Worm (Caenorhabditis elegans) whole organism, L1 larva: Measurements from ENCODE around the gene M03D4.4.

Experiments used
- C16A3.4 ChIP-seq: fragments of 150-350 bp; optimal IDR thresholded peaks from 2 replicates; lab custom pipeline; 2014; ENCODE audit warnings: missing biosample characterization, missing genetic modification characterization
- Y116A8C.19 ChIP-seq: sonication (generic microtip); optimal IDR thresholded peaks from 2 replicates; lab custom pipeline; 2016; ENCODE audit warnings: missing compliant biosample characterization, missing genetic modification characterization, borderline replicate concordance
- ama-1 ChIP-seq: fragments of 150-350 bp; optimal IDR thresholded peaks from 2 replicates; lab custom pipeline; 2014
- blmp-1 ChIP-seq: fragments of 150-350 bp; optimal IDR thresholded peaks from 2 replicates; lab custom pipeline; 2014; ENCODE audit warnings: missing biosample characterization, missing genetic modification characterization
- ceh-63 ChIP-seq: fragments of 200-800 bp; sonication (Bioruptor generic); optimal IDR thresholded peaks from 2 replicates; lab custom pipeline; 2018; ENCODE audit warnings: mild to moderate bottlenecking, missing genetic modification characterization, missing compliant biosample characterization
- ceh-8 ChIP-seq: fragments of 200-800 bp; sonication (Bioruptor generic); optimal IDR thresholded peaks from 2 replicates; lab custom pipeline; 2018; ENCODE audit warnings: mild to moderate bottlenecking, missing genetic modification characterization, moderate library complexity, missing compliant biosample characterization
- dpl-1 ChIP-seq, 3 experiments: fragments of 150-350 bp in 2 of 3; sonication (generic microtip) in 1 of 3; optimal IDR thresholded peaks; 2 replicates each; lab custom pipeline; 2014 to 2017; ENCODE audit warnings: missing biosample characterization in 3 of 3, missing genetic modification characterization in 3 of 3, missing genetic modification reagents in 3 of 3
- egl-27 ChIP-seq, 2 experiments: fragments of 150-350 bp in 1 of 2; sonication (generic microtip); optimal IDR thresholded peaks; 3 replicates each; lab custom pipeline; 2017 to 2018; ENCODE audit warnings: missing biosample characterization in 2 of 2, missing genetic modification characterization in 2 of 2, missing genetic modification reagents in 2 of 2
- elt-3 ChIP-seq, 6 experiments: fragments of 150-350 bp in 1 of 6; sonication (generic microtip); optimal IDR thresholded peaks; 2 replicates each; lab custom pipeline; 2017 to 2018; ENCODE audit warnings: missing biosample characterization in 6 of 6, missing genetic modification characterization in 6 of 6, inconsistent platforms in 1 of 6
- fkh-8 ChIP-seq: sonication (generic microtip); optimal IDR thresholded peaks from 2 replicates; lab custom pipeline; 2016; ENCODE audit warnings: mild to moderate bottlenecking, missing genetic modification characterization, missing compliant biosample characterization
- fos-1 ChIP-seq: fragments of 150-350 bp; optimal IDR thresholded peaks from 2 replicates; lab custom pipeline; 2014; ENCODE audit warnings: missing biosample characterization, missing genetic modification characterization
- hlh-17 ChIP-seq: fragments of 200-800 bp; sonication (Bioruptor generic); optimal IDR thresholded peaks from 2 replicates; lab custom pipeline; 2018; ENCODE audit warnings: missing genetic modification characterization, mild to moderate bottlenecking, missing compliant biosample characterization, moderate library complexity, borderline replicate concordance
- hlh-4 ChIP-seq: sonication (generic microtip); optimal IDR thresholded peaks from 2 replicates; lab custom pipeline; 2016; ENCODE audit warnings: mild to moderate bottlenecking, missing genetic modification characterization, missing compliant biosample characterization
- lin-35 ChIP-seq, 2 experiments: fragments of 150-350 bp; optimal IDR thresholded peaks; 2 replicates each; lab custom pipeline; 2014; ENCODE audit warnings: missing biosample characterization in 2 of 2, missing genetic modification characterization in 2 of 2, missing genetic modification reagents in 2 of 2
- lin-39 ChIP-seq: fragments of 150-350 bp; optimal IDR thresholded peaks from 2 replicates; lab custom pipeline; 2014; ENCODE audit warnings: missing biosample characterization, missing genetic modification reagents, missing genetic modification characterization
- lir-3 ChIP-seq: sonication (generic microtip); optimal IDR thresholded peaks from 2 replicates; lab custom pipeline; 2016; ENCODE audit warnings: mild to moderate bottlenecking, missing genetic modification characterization, moderate library complexity, missing compliant biosample characterization; ENCODE audit not compliant: poor library complexity
- lsy-2 ChIP-seq, 2 experiments: fragments of 150-350 bp; optimal IDR thresholded peaks; 2 replicates each; lab custom pipeline; 2014; ENCODE audit warnings: missing biosample characterization in 2 of 2, missing genetic modification characterization in 2 of 2
- nhr-11 ChIP-seq: fragments of 150-350 bp; optimal IDR thresholded peaks from 2 replicates; lab custom pipeline; 2014; ENCODE audit warnings: missing biosample characterization, missing genetic modification characterization
- nhr-12 ChIP-seq: sonication (generic microtip); optimal IDR thresholded peaks from 2 replicates; lab custom pipeline; 2017; ENCODE audit warnings: missing biosample characterization, missing genetic modification characterization
- nhr-20 ChIP-seq: sonication (generic microtip); optimal IDR thresholded peaks from 2 replicates; lab custom pipeline; 2016; ENCODE audit warnings: mild to moderate bottlenecking, missing genetic modification characterization, missing compliant biosample characterization
- nhr-237 ChIP-seq: fragments of 150-350 bp; optimal IDR thresholded peaks from 2 replicates; lab custom pipeline; 2014; ENCODE audit warnings: missing biosample characterization, missing genetic modification characterization
- nhr-28 ChIP-seq: fragments of 150-350 bp; optimal IDR thresholded peaks from 2 replicates; lab custom pipeline; 2014; ENCODE audit warnings: missing biosample characterization, missing genetic modification characterization
- nhr-47 ChIP-seq: sonication (generic microtip); optimal IDR thresholded peaks from 2 replicates; lab custom pipeline; 2016; ENCODE audit warnings: mild to moderate bottlenecking, missing genetic modification characterization, moderate library complexity, missing compliant biosample characterization
- nhr-76 ChIP-seq: sonication (generic microtip); optimal IDR thresholded peaks from 2 replicates; lab custom pipeline; 2017; ENCODE audit warnings: missing biosample characterization, missing genetic modification characterization
- nhr-77 ChIP-seq: fragments of 150-350 bp; optimal IDR thresholded peaks from 2 replicates; lab custom pipeline; 2014; ENCODE audit warnings: missing biosample characterization, missing genetic modification characterization
- nhr-85 ChIP-seq: sonication (generic microtip); peaks from one replicate; lab custom pipeline; 2016; ENCODE audit warnings: missing genetic modification characterization, inconsistent platforms, missing compliant biosample characterization
- pag-3 ChIP-seq: sonication (generic microtip); optimal IDR thresholded peaks from 2 replicates; lab custom pipeline; 2017; ENCODE audit warnings: missing genetic modification characterization, mild to moderate bottlenecking, missing compliant biosample characterization, antibody characterized with exemption, borderline replicate concordance; ENCODE audit not compliant: insufficient read depth
- pqm-1 ChIP-seq: sonication (generic microtip); optimal IDR thresholded peaks from 3 replicates; lab custom pipeline; 2017; ENCODE audit warnings: missing biosample characterization, missing genetic modification characterization
- rnt-1 ChIP-seq: sonication (generic microtip); optimal IDR thresholded peaks from 2 replicates; lab custom pipeline; 2016; ENCODE audit warnings: mild to moderate bottlenecking, missing genetic modification characterization, moderate library complexity, missing compliant biosample characterization
- skn-1 ChIP-seq: fragments of 150-350 bp; optimal IDR thresholded peaks from 2 replicates; lab custom pipeline; 2014; ENCODE audit warnings: missing biosample characterization, missing genetic modification characterization
- sox-4 ChIP-seq: sonication (generic microtip); optimal IDR thresholded peaks from 2 replicates; lab custom pipeline; 2016; ENCODE audit warnings: missing genetic modification characterization, missing compliant biosample characterization
- sptf-1 ChIP-seq: fragments of 150-350 bp; optimal IDR thresholded peaks from 2 replicates; lab custom pipeline; 2014; ENCODE audit warnings: missing biosample characterization, missing genetic modification characterization
- unc-62 ChIP-seq: fragments of 150-350 bp; optimal IDR thresholded peaks from 2 replicates; lab custom pipeline; 2014; ENCODE audit warnings: missing biosample characterization, missing genetic modification reagents, missing genetic modification characterization
- unc-86 ChIP-seq: sonication (generic microtip); optimal IDR thresholded peaks from 2 replicates; lab custom pipeline; 2016; ENCODE audit warnings: missing genetic modification characterization, missing compliant biosample characterization
- unc-98 ChIP-seq: fragments of 200-800 bp; sonication (Bioruptor generic); IDR thresholded peaks from 2 replicates; pipeline ENCODE4 v1.3.6; 2022; ENCODE audit warnings: missing genetic modification characterization, missing compliant biosample characterization
- vab-15 ChIP-seq: sonication (generic microtip); optimal IDR thresholded peaks from 2 replicates; lab custom pipeline; 2017; ENCODE audit warnings: missing genotype, mild to moderate bottlenecking, missing genetic modification characterization, missing compliant biosample characterization
- xbp-1 ChIP-seq: sonication (generic microtip); optimal IDR thresholded peaks from 2 replicates; lab custom pipeline; 2016; ENCODE audit warnings: missing genetic modification characterization, missing compliant biosample characterization
- zag-1 ChIP-seq: fragments of 150-350 bp; optimal IDR thresholded peaks from 2 replicates; lab custom pipeline; 2014; ENCODE audit warnings: missing biosample characterization, missing genetic modification characterization
- zip-4 ChIP-seq: fragments of 200-800 bp; sonication (Bioruptor generic); optimal IDR thresholded peaks from 2 replicates; lab custom pipeline; 2018; ENCODE audit warnings: mild to moderate bottlenecking, missing genetic modification characterization, moderate library complexity, missing compliant biosample characterization
- ztf-11 ChIP-seq, 2 experiments: sonication (generic microtip); optimal IDR thresholded peaks; 2 replicates each; lab custom pipeline; 2016 to 2017; ENCODE audit warnings: missing genetic modification characterization in 2 of 2, missing biosample characterization in 1 of 2, missing compliant biosample characterization in 1 of 2

Gene M03D4.4

DNA sequence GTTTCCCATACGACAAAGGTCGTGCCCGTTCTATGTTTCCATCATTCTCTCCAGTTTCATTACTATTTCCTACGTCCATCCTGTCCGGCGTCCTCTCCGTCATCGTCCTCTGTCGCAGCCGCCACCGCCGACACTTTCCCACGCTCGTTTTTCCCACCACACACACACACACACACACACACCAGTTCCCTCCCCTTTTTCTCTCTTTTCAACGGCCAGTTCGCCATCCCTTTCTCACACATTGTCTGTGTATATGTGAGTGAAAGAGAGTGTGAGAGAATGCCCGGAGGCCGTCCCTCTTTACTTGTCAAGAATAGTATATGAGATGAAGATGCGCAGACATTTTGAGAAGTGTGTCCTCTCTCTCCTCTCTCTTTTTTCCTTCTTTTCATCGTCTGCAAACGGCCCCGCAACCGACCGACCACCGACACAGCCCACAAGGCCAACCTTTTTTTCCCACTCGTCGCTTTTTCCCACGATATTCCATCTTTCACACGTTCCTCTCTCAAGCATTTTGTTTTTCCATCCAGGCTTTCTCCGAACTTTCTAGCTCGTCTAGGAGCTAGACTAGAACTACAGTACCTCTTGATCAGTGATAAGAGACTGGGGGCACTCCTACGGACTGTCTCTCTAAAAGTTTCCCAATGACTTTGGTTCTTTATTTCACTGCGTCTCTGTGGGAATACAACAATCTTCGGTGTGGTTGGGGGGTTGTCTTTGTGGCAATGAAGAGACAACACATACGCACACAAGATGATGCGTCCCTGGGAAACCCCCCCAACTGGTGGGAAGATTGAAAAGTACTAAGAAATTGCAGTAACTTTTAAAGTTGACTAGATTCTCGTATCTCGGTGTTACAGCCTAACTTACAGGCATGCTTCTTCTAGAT is 29.8 kb downstream of the M03D4.4 start (continued):
- TF ChIP-seq dpl-1 (GFP tag; optimal IDR thresholded peaks at IDR 0.05; lab: Kevin White, UChicago), result peak; percentile 46 to 55 (median 52)
- peak; percentile 91 for TF ChIP-seq nhr-20
- peak; percentile 65 to 75 for TF ChIP-seq lsy-2 (tag; optimal IDR thresholded peaks at IDR 0.05; lab: Kevin White, UChicago)
- TF ChIP-seq sox-4, result no peak
- no peak for TF ChIP-seq nhr-76
- no peak for TF ChIP-seq zag-1
- TF ChIP-seq hlh-4 (tag; lab: Kevin White, UChicago), result no peak
- TF ChIP-seq unc-86, result peak; percentile 68
- no peak for TF ChIP-seq unc-62 (GFP tag; lab: Kevin White, UChicago)
- no peak for TF ChIP-seq lin-39 (tag; lab: Kevin White, UChicago)
- peak; percentile 75 for TF ChIP-seq xbp-1 (tag; lab: Kevin White, UChicago)
- TF ChIP-seq nhr-85 (tag; lab: Kevin White, UChicago), result peak; percentile 96
- TF ChIP-seq lir-3, result peak; percentile 29
- peak; percentile 59 to 68 for TF ChIP-seq lin-35 (GFP tag; optimal IDR thresholded peaks at IDR 0.05; lab: Kevin White, UChicago)
- TF ChIP-seq hlh-17 (GFP tag; lab: Kevin White, UChicago), result no peak
- peak; percentile 77 for TF ChIP-seq rnt-1
- TF ChIP-seq elt-3 (tag; optimal IDR thresholded peaks at IDR 0.05; lab: Kevin White, UChicago), result peak; percentile 22 to 54 (median 42)
- TF ChIP-seq egl-27 (tag; optimal IDR thresholded peaks at IDR 0.05; lab: Kevin White, UChicago), result no peak
- TF ChIP-seq nhr-47 (tag; lab: Kevin White, UChicago), result peak; percentile 77
- TF ChIP-seq nhr-237 (tag; lab: Kevin White, UChicago), result peak; percentile 62
- peak in 1 of 2 experiments; percentile 40 for TF ChIP-seq ztf-11 (tag; optimal IDR thresholded peaks at IDR 0.05; lab: Kevin White, UChicago)
- no peak for TF ChIP-seq unc-98 (GFP tag; lab: Robert Waterston, UW)
- no peak for TF ChIP-seq fos-1 (tag; lab: Kevin White, UChicago)
- no peak for TF ChIP-seq pqm-1 (tag; lab: Kevin White, UChicago)
- no peak for TF ChIP-seq nhr-11 (tag; lab: Kevin White, UChicago)
- no peak for TF ChIP-seq nhr-28 (tag; lab: Kevin White, UChicago)
- no peak for TF ChIP-seq Y116A8C.19
- TF ChIP-seq nhr-12 (tag; lab: Kevin White, UChicago), result no peak
- no peak for TF ChIP-seq ama-1 (lab: Kevin White, UChicago)
- no peak for TF ChIP-seq ceh-63 (GFP tag; lab: Kevin White, UChicago)
- no peak for TF ChIP-seq vab-15 (tag; lab: Kevin White, UChicago)
- peak; percentile 71 for TF ChIP-seq skn-1 (tag; lab: Kevin White, UChicago)
- peak; percentile 55 for TF ChIP-seq fkh-8 (tag; lab: Kevin White, UChicago)
- TF ChIP-seq ceh-8 (GFP tag; lab: Kevin White, UChicago), result no peak

DNA sequence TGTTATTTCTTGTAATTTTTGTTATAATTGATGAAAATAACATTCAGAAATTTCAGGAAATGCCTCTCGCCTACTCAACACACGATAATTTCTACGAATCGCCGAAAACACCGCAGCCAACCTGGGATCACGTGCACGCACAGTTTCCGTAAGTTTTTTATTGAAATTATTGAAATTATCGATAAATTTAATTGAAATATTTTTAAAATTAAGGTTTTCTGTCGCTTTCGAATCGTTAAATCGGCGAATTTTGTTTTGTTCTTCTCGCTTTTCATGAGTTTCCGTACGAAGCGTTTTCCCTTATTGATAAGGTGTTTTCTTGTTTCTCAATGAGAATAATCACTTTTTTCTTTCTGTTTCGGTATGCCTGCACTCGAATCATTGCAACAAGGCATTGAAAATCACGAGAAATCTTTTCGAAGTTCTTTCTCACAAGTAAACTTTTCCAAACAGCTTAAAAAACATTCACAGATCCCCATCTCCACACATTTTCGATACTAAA is 31.7 kb downstream of the M03D4.4 start, which contains the start of gene lag-1:
Gene lag-1 (plus strand): TSS at position 51 of the 502 bp plus-strand sequence.
- TF ChIP-seq blmp-1 (tag; lab: Kevin White, UChicago) (peak; percentile 66), pag-3 (tag; lab: Kevin White, UChicago) (no peak)
- TF ChIP-seq, all 84 proteins: peak for 1

DNA sequence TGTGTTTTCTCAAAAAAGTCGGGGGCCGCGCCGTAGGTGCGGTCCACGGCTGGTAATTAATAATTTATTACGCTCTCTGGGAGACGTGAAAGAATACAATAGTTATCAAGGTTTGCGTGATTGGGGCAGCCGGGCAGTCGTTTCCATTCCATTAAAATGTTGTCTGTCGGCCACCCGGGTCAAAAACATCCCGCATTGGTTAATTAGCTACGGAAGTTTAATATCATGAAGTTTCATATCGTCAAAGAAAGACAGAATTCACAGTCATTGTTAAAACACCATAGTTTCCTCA is 32.8 kb downstream of the M03D4.4 start:
- no peak for TF ChIP-seq nhr-12 (tag; lab: Kevin White, UChicago)
- TF ChIP-seq dpl-1 (GFP tag; optimal IDR thresholded peaks at IDR 0.05; lab: Kevin White, UChicago), result no peak
- TF ChIP-seq C16A3.4 (tag; lab: Kevin White, UChicago), result no peak
- TF ChIP-seq nhr-77, result no peak
- TF ChIP-seq zip-4 (GFP tag; lab: Kevin White, UChicago), result no peak
- TF ChIP-seq sptf-1 (tag; lab: Kevin White, UChicago), result no peak
- no peak for TF ChIP-seq ztf-11 (tag; optimal IDR thresholded peaks at IDR 0.05; lab: Kevin White, UChicago)
- TF ChIP-seq, all 84 proteins: peak for 0
